Worm (Caenorhabditis elegans) whole organism, L4 larva: ENCODE measurements around the gene fbxl-3.
A peak's percentile ranks its signal among the peaks of the same experiment; 100 is the strongest.

Source experiments
- D1046.2 ChIP-seq: fragments of 200-800 bp; sonication (Bioruptor generic); IDR thresholded peaks from 2 replicates; pipeline ENCODE4 v1.3.6; 2022; ENCODE audit warnings: missing genetic modification characterization, missing compliant biosample characterization
- F26F4.8 ChIP-seq: fragments of 200-800 bp; sonication (Bioruptor generic); conservative IDR thresholded peaks from 2 replicates; pipeline ENCODE4 v1.3.6; 2022; ENCODE audit warnings: missing genetic modification characterization, missing compliant biosample characterization
- R02D3.7 ChIP-seq: fragments of 150-350 bp; sonication (generic microtip); optimal IDR thresholded peaks from 3 replicates; lab custom pipeline; 2014; ENCODE audit warnings: missing biosample characterization, missing genetic modification characterization
- T26A8.4 ChIP-seq: fragments of 200-800 bp; sonication (Bioruptor generic); IDR thresholded peaks from 2 replicates; pipeline ENCODE4 v1.3.6; 2022; ENCODE audit warnings: missing genetic modification characterization, missing compliant biosample characterization
- Y105C5A.15 ChIP-seq: fragments of 200-800 bp; sonication (Bioruptor generic); IDR thresholded peaks from 2 replicates; pipeline ENCODE4 v1.3.6; 2022; ENCODE audit warnings: missing genetic modification characterization, missing compliant biosample characterization
- ZK337.2 ChIP-seq: fragments of 200-800 bp; sonication (Bioruptor generic); IDR thresholded peaks from 2 replicates; pipeline ENCODE4 v1.3.6; 2022; ENCODE audit warnings: missing genetic modification reagents, missing genetic modification characterization, missing compliant biosample characterization
- ZK546.5 ChIP-seq, 2 experiments: sonication (generic microtip); optimal IDR thresholded peaks; 2 replicates each; lab custom pipeline; 2017; ENCODE audit warnings: missing biosample characterization in 2 of 2, missing genetic modification characterization in 2 of 2
- aha-1 ChIP-seq: fragments of 150-350 bp; peaks from one replicate; lab custom pipeline; 2014; ENCODE audit warnings: missing biosample characterization, missing genetic modification characterization
- aly-2 ChIP-seq: sonication (generic microtip); optimal IDR thresholded peaks from 2 replicates; lab custom pipeline; 2018; ENCODE audit warnings: missing biosample characterization, missing genetic modification characterization
- arid-1 ChIP-seq: fragments of 200-800 bp; sonication (Bioruptor generic); conservative IDR thresholded peaks from 2 replicates; pipeline ENCODE4 v1.3.6; 2022; ENCODE audit warnings: missing genetic modification reagents, missing genetic modification characterization, missing compliant biosample characterization
- ceh-44 ChIP-seq: fragments of 200-800 bp; sonication (Bioruptor generic); IDR thresholded peaks from 2 replicates; pipeline ENCODE4 v1.3.6; 2022; ENCODE audit warnings: missing genetic modification reagents, missing genetic modification characterization, missing compliant biosample characterization
- cey-2 ChIP-seq: sonication (generic microtip); optimal IDR thresholded peaks from 3 replicates; lab custom pipeline; 2017; ENCODE audit warnings: missing genetic modification characterization, mild to moderate bottlenecking, missing compliant biosample characterization, antibody characterized with exemption, borderline replicate concordance; ENCODE audit not compliant: insufficient read depth
- daf-12 ChIP-seq: fragments of 150-350 bp; optimal IDR thresholded peaks from 2 replicates; lab custom pipeline; 2014; ENCODE audit warnings: missing biosample characterization, missing genetic modification reagents, missing genetic modification characterization
- daf-19 ChIP-seq: fragments of 200-800 bp; sonication (Bioruptor generic); conservative IDR thresholded peaks from 2 replicates; pipeline ENCODE4 v1.3.6; 2022; ENCODE audit warnings: missing genetic modification characterization, missing compliant biosample characterization
- daf-8 ChIP-seq: fragments of 200-800 bp; sonication (Bioruptor generic); IDR thresholded peaks from 2 replicates; pipeline ENCODE4 v1.3.6; 2022; ENCODE audit warnings: missing genetic modification characterization, missing compliant biosample characterization
- dmd-8 ChIP-seq: fragments of 200-800 bp; sonication (Bioruptor generic); IDR thresholded peaks from 2 replicates; pipeline ENCODE4 v1.3.6; 2022; ENCODE audit warnings: missing genetic modification characterization, missing compliant biosample characterization
- dmd-9 ChIP-seq: fragments of 200-800 bp; sonication (Bioruptor generic); IDR thresholded peaks from 2 replicates; pipeline ENCODE4 v1.3.6; 2022; ENCODE audit warnings: missing genetic modification reagents, missing genetic modification characterization, missing compliant biosample characterization
- dpl-1 ChIP-seq: fragments of 150-350 bp; optimal IDR thresholded peaks from 2 replicates; lab custom pipeline; 2014; ENCODE audit warnings: missing biosample characterization, missing genetic modification reagents, missing genetic modification characterization
- duxl-1 ChIP-seq: sonication (generic microtip); optimal IDR thresholded peaks from 2 replicates; lab custom pipeline; 2016; ENCODE audit warnings: mild to moderate bottlenecking, missing genetic modification characterization, moderate library complexity, missing compliant biosample characterization; ENCODE audit not compliant: poor library complexity
- dve-1 ChIP-seq: sonication (generic microtip); optimal IDR thresholded peaks from 2 replicates; lab custom pipeline; 2017; ENCODE audit warnings: antibody characterized with exemption, mild to moderate bottlenecking, missing genetic modification characterization, missing compliant biosample characterization; ENCODE audit not compliant: insufficient read depth
- egl-27 ChIP-seq: sonication (generic microtip); optimal IDR thresholded peaks from 3 replicates; lab custom pipeline; 2017; ENCODE audit warnings: missing biosample characterization, missing genetic modification reagents, missing genetic modification characterization
- egl-43 ChIP-seq: fragments of 200-800 bp; sonication (Bioruptor generic); IDR thresholded peaks from 2 replicates; pipeline ENCODE4 v1.3.6; 2022; ENCODE audit warnings: missing genetic modification reagents, missing genetic modification characterization, missing compliant biosample characterization
- fos-1 ChIP-seq: fragments of 150-350 bp; optimal IDR thresholded peaks from 2 replicates; lab custom pipeline; 2014; ENCODE audit warnings: missing biosample characterization, missing genetic modification characterization
- hif-1 ChIP-seq, 2 experiments: sonication (generic microtip); optimal IDR thresholded peaks; 2 replicates each; lab custom pipeline; 2016 to 2017; ENCODE audit warnings: missing compliant biosample characterization in 2 of 2, missing genetic modification characterization in 2 of 2, missing genetic modification reagents in 2 of 2, missing genotype in 2 of 2, mild to moderate bottlenecking in 1 of 2
- hlh-11 ChIP-seq: fragments of 200-800 bp; sonication (Bioruptor generic); optimal IDR thresholded peaks from 2 replicates; lab custom pipeline; 2018; ENCODE audit warnings: mild to moderate bottlenecking, missing genetic modification characterization, missing compliant biosample characterization
- hmg-1.1 ChIP-seq: fragments of 200-800 bp; sonication (Bioruptor generic); IDR thresholded peaks from 2 replicates; pipeline ENCODE4 v1.3.6; 2022; ENCODE audit warnings: missing genetic modification reagents, missing genetic modification characterization, missing compliant biosample characterization
- jun-1 ChIP-seq: fragments of 150-350 bp; optimal IDR thresholded peaks from 2 replicates; lab custom pipeline; 2014; ENCODE audit warnings: missing biosample characterization, missing genetic modification reagents, missing genetic modification characterization
- lin-1 ChIP-seq: fragments of 200-800 bp; sonication (Bioruptor generic); IDR thresholded peaks from 2 replicates; pipeline ENCODE4 v1.3.6; 2022; ENCODE audit warnings: missing genetic modification reagents, missing genetic modification characterization, missing compliant biosample characterization
- lin-29 ChIP-seq: fragments of 200-800 bp; sonication (Bioruptor generic); IDR thresholded peaks from 2 replicates; pipeline ENCODE4 v1.3.6; 2022; ENCODE audit warnings: missing genetic modification reagents, missing genetic modification characterization, missing compliant biosample characterization
- madf-5 ChIP-seq, 2 experiments: fragments of 200-800 bp; sonication (Bioruptor generic); IDR thresholded peaks; 2 replicates each; pipeline ENCODE4 v1.3.6; 2022; ENCODE audit warnings: missing compliant biosample characterization in 2 of 2, missing genetic modification characterization in 2 of 2
- mep-1 ChIP-seq: fragments of 150-350 bp; sonication (generic microtip); optimal IDR thresholded peaks from 3 replicates; lab custom pipeline; 2014; ENCODE audit warnings: missing biosample characterization, missing genetic modification characterization
- mes-2 ChIP-seq: sonication (generic microtip); optimal IDR thresholded peaks from 2 replicates; lab custom pipeline; 2016; ENCODE audit warnings: missing genotype, mild to moderate bottlenecking, missing genetic modification characterization, missing compliant biosample characterization; ENCODE audit not compliant: poor library complexity, severe bottlenecking
- mxl-3 ChIP-seq: fragments of 200-800 bp; sonication (Bioruptor generic); optimal IDR thresholded peaks from 2 replicates; lab custom pipeline; 2018; ENCODE audit warnings: mild to moderate bottlenecking, missing genetic modification characterization, missing compliant biosample characterization
- nhr-237 ChIP-seq: sonication (generic microtip); optimal IDR thresholded peaks from 2 replicates; lab custom pipeline; 2017; ENCODE audit warnings: missing biosample characterization, missing genetic modification characterization
- nhr-25 ChIP-seq: sonication (generic microtip); optimal IDR thresholded peaks from 2 replicates; lab custom pipeline; 2017; ENCODE audit warnings: missing genetic modification characterization, mild to moderate bottlenecking, missing compliant biosample characterization, antibody characterized with exemption, moderate library complexity, borderline replicate concordance; ENCODE audit not compliant: insufficient read depth
- nhr-28 ChIP-seq: fragments of 150-350 bp; optimal IDR thresholded peaks from 2 replicates; lab custom pipeline; 2014; ENCODE audit warnings: missing biosample characterization, missing genetic modification characterization
- php-3 ChIP-seq: fragments of 200-800 bp; sonication (Bioruptor generic); IDR thresholded peaks from 2 replicates; pipeline ENCODE4 v1.3.6; 2022; ENCODE audit warnings: missing genetic modification reagents, missing genetic modification characterization, missing compliant biosample characterization
- saeg-2 ChIP-seq: fragments of 200-800 bp; sonication (Bioruptor generic); IDR thresholded peaks from 2 replicates; pipeline ENCODE4 v1.3.6; 2022; ENCODE audit warnings: missing genetic modification reagents, missing genetic modification characterization, missing compliant biosample characterization
- sdz-12 ChIP-seq: fragments of 200-800 bp; sonication (Bioruptor generic); optimal IDR thresholded peaks from 2 replicates; lab custom pipeline; 2018; ENCODE audit warnings: mild to moderate bottlenecking, missing genetic modification characterization, missing compliant biosample characterization
- snpc-1.2 ChIP-seq: fragments of 200-800 bp; sonication (Bioruptor generic); IDR thresholded peaks from 2 replicates; pipeline ENCODE4 v1.3.6; 2022; ENCODE audit warnings: missing genetic modification reagents, missing genetic modification characterization, missing compliant biosample characterization
- snpc-4 ChIP-seq: fragments of 150-350 bp; optimal IDR thresholded peaks from 2 replicates; lab custom pipeline; 2014; ENCODE audit warnings: missing biosample characterization, missing genetic modification characterization
- spr-1 ChIP-seq: sonication (generic microtip); optimal IDR thresholded peaks from 2 replicates; lab custom pipeline; 2016; ENCODE audit warnings: mild to moderate bottlenecking, missing genetic modification characterization, missing compliant biosample characterization
- tra-1 ChIP-seq: fragments of 200-800 bp; sonication (Bioruptor generic); IDR thresholded peaks from 2 replicates; pipeline ENCODE4 v1.3.6; 2022; ENCODE audit warnings: missing genetic modification reagents, missing genetic modification characterization, missing compliant biosample characterization
- unc-130 ChIP-seq: sonication (generic microtip); optimal IDR thresholded peaks from 2 replicates; lab custom pipeline; 2016; ENCODE audit warnings: missing genetic modification reagents, missing genetic modification characterization, missing compliant biosample characterization
- unc-39 ChIP-seq: sonication (generic microtip); optimal IDR thresholded peaks from 2 replicates; lab custom pipeline; 2017; ENCODE audit warnings: missing biosample characterization, missing genetic modification characterization
- unc-62 ChIP-seq, 3 experiments: fragments of 150-350 bp in 1 of 3; sonication (generic microtip); optimal IDR thresholded peaks in 2 of 3; peaks in 1 of 3; 1 replicate in 1 of 3; 2 replicates in 2 of 3; lab custom pipeline; 2014 to 2017; ENCODE audit warnings: missing biosample characterization in 3 of 3, missing genetic modification characterization in 3 of 3, missing genetic modification reagents in 3 of 3, missing genotype in 1 of 3
- vab-7 ChIP-seq: fragments of 200-800 bp; sonication (Bioruptor generic); IDR thresholded peaks from 2 replicates; pipeline ENCODE4 v1.3.6; 2022; ENCODE audit warnings: missing genetic modification reagents, missing genetic modification characterization, missing compliant biosample characterization
- zag-1 ChIP-seq: fragments of 150-350 bp; optimal IDR thresholded peaks from 2 replicates; lab custom pipeline; 2014; ENCODE audit warnings: missing biosample characterization, missing genetic modification characterization
- zip-2 ChIP-seq: fragments of 150-350 bp; optimal IDR thresholded peaks from 2 replicates; lab custom pipeline; 2014; ENCODE audit warnings: missing biosample characterization, missing genetic modification characterization
- ztf-7 ChIP-seq: fragments of 150-350 bp; optimal IDR thresholded peaks from 2 replicates; lab custom pipeline; 2014; ENCODE audit warnings: missing biosample characterization, missing genetic modification characterization

Gene fbxl-3

DNA sequence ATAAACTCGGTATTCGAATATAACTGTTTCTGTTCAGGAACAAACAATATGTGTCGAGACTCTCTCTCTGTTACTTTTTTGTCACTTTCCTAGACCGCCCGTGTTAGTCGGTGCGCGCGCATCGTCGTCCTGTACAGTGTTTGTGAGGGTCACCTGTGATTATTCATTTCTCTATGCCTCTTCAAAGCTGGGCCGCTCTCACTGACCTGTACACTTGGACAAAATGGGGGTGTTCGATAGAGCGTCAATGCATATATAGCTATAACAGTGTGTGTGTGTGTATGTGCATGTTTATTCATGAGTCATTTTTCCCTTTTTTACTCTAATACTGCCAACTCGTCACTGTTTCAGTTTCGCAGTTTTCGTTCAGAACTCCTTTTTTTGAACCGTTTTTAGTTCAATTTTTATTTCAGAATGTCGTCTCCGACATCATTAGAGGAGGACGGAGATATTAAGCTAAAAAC is 19.1 kb downstream of the fbxl-3 start, which contains the start of gene pkc-3 (continued):
- TF ChIP-seq nhr-28 (tag; lab: Kevin White, UChicago): peak; percentile 93
- TF ChIP-seq sdz-12 (GFP tag; lab: Kevin White, UChicago): no peak
- TF ChIP-seq nhr-25 (tag; lab: Kevin White, UChicago): peak; percentile 95
- no peak for TF ChIP-seq snpc-4 (tag; lab: Kevin White, UChicago)
- TF ChIP-seq nhr-237 (tag; lab: Kevin White, UChicago): no peak
- TF ChIP-seq F26F4.8 (GFP tag; lab: Robert Waterston, UW): no peak
- peak; percentile 93 for TF ChIP-seq hlh-11 (tag; lab: Kevin White, UChicago)
- peak; percentile 78 for TF ChIP-seq T26A8.4
- TF ChIP-seq lin-29 (GFP tag; lab: Robert Waterston, UW): no peak
- TF ChIP-seq mes-2 (tag; lab: Kevin White, UChicago): peak; percentile 67
- TF ChIP-seq vab-7 (GFP tag; lab: Robert Waterston, UW): no peak
- no peak for TF ChIP-seq daf-12 (tag; lab: Kevin White, UChicago)
- TF ChIP-seq cey-2 (tag; lab: Kevin White, UChicago): no peak
- TF ChIP-seq spr-1 (tag; lab: Kevin White, UChicago): peak; percentile 51
- peak; percentile 22 for TF ChIP-seq hif-1 (tag; optimal IDR thresholded peaks at IDR 0.05; lab: Kevin White, UChicago)
- no peak for TF ChIP-seq dmd-9 (GFP tag; lab: Robert Waterston, UW)
- TF ChIP-seq saeg-2 (GFP tag; lab: Robert Waterston, UW): no peak
- no peak for TF ChIP-seq zag-1
- TF ChIP-seq dpl-1 (GFP tag; lab: Kevin White, UChicago): peak; percentile 38
- no peak for TF ChIP-seq zip-2 (tag; lab: Kevin White, UChicago)
- TF ChIP-seq ZK337.2: no peak
- peak; percentile 99 for TF ChIP-seq aha-1 (tag; lab: Kevin White, UChicago)
- 0 out of 2 replicates have a peak, but pooled peaks have one; percentile 53 for TF ChIP-seq lin-1 (GFP tag; lab: Robert Waterston, UW)
- peak; percentile 52; the same call in 1 of the 2 replicates for TF ChIP-seq hmg-1.1 (GFP tag; lab: Robert Waterston, UW)
- peak; percentile 40 for TF ChIP-seq jun-1 (tag; lab: Kevin White, UChicago)
- no peak for TF ChIP-seq aly-2 (tag; lab: Kevin White, UChicago)
- peak; percentile 85 for TF ChIP-seq dve-1 (tag; lab: Kevin White, UChicago)
- TF ChIP-seq tra-1 (GFP tag; lab: Robert Waterston, UW): no peak
- no peak for TF ChIP-seq Y105C5A.15 (GFP tag; lab: Robert Waterston, UW)
- peak; percentile 58; the same call in 1 of the 2 replicates for TF ChIP-seq snpc-1.2 (GFP tag; lab: Robert Waterston, UW)
- no peak for TF ChIP-seq madf-5 (GFP tag; IDR thresholded peaks at IDR 0.05; lab: Robert Waterston, UW)
- TF ChIP-seq mxl-3 (GFP tag; lab: Kevin White, UChicago): peak; percentile 86
- no peak for TF ChIP-seq egl-43 (GFP tag; lab: Robert Waterston, UW)
- TF ChIP-seq ZK546.5 (tag; optimal IDR thresholded peaks at IDR 0.05; lab: Kevin White, UChicago): no peak
- no peak for TF ChIP-seq ztf-7 (tag; lab: Kevin White, UChicago)
- TF ChIP-seq fos-1 (tag; lab: Kevin White, UChicago): no peak
- peak; percentile 15 for TF ChIP-seq unc-130 (GFP tag; lab: Kevin White, UChicago)
- TF ChIP-seq duxl-1: peak; percentile 50
- no peak for TF ChIP-seq ceh-44 (GFP tag; lab: Robert Waterston, UW)
- 0 out of 2 replicates have a peak, but pooled peaks have one; percentile 52 for TF ChIP-seq dmd-8
- 0 out of 2 replicates have a peak, but pooled peaks have one; percentile 14 for TF ChIP-seq php-3 (GFP tag; lab: Robert Waterston, UW)
- TF ChIP-seq unc-39 (tag; lab: Kevin White, UChicago): no peak
- no peak for TF ChIP-seq R02D3.7 (tag; lab: Kevin White, UChicago)
- no peak for TF ChIP-seq daf-19 (GFP tag; lab: Robert Waterston, UW)
- TF ChIP-seq arid-1 (GFP tag; lab: Robert Waterston, UW): 0 out of 2 replicates have a peak, but pooled peaks have one; percentile 25
- TF ChIP-seq D1046.2: no peak
- peak in 1 of 2 experiments; percentile 19 for TF ChIP-seq unc-62 (GFP tag; optimal IDR thresholded peaks at IDR 0.05 in 1 of 2; lab: Kevin White, UChicago)
- TF ChIP-seq unc-62 (tag; optimal IDR thresholded peaks at IDR 0.05; lab: Kevin White, UChicago): no peak
- no peak for TF ChIP-seq daf-8 (GFP tag; lab: Robert Waterston, UW)
- no peak for TF ChIP-seq egl-27
- TF ChIP-seq mep-1: peak; percentile 86
